Fruit fly (Drosophila melanogaster) whole organism, embryonic: Measurements from ENCODE around the gene CG33986.
A peak's percentile ranks its signal among the peaks of the same experiment; 100 is the strongest.

ENCODE experiments used
- CG1024 ChIP-seq: fragments of 200-800 bp; sonication (Bioruptor generic); IDR thresholded peaks from 2 replicates; pipeline ENCODE4 v1.3.6; 2022; ENCODE audit warnings: missing biosample characterization, missing genetic modification characterization
- CG10431 ChIP-seq: fragments of 200-800 bp; sonication (Bioruptor generic); optimal IDR thresholded peaks from 3 replicates; lab custom pipeline; 2018; ENCODE audit warnings: missing biosample characterization, mild to moderate bottlenecking, missing genetic modification characterization
- CG11504 ChIP-seq: fragments of 200-800 bp; sonication (Bioruptor generic); optimal IDR thresholded peaks from 3 replicates; lab custom pipeline; 2019; ENCODE audit warnings: missing biosample characterization, mild to moderate bottlenecking, missing genetic modification characterization, moderate library complexity
- CG12236 ChIP-seq: fragments of 200-800 bp; sonication (Bioruptor generic); optimal IDR thresholded peaks from 2 replicates; lab custom pipeline; 2016; ENCODE audit warnings: missing biosample characterization, missing genetic modification characterization
- CG14710 ChIP-seq: fragments of 200-800 bp; sonication (Bioruptor generic); optimal IDR thresholded peaks from 3 replicates; lab custom pipeline; 2019; ENCODE audit warnings: missing biosample characterization, mild to moderate bottlenecking, missing genetic modification characterization, moderate library complexity
- CG1529 ChIP-seq: fragments of 200-800 bp; sonication (Bioruptor generic); optimal IDR thresholded peaks from 3 replicates; lab custom pipeline; 2018; ENCODE audit warnings: missing biosample characterization, missing genetic modification characterization
- CG17385 ChIP-seq: fragments of 200-800 bp; sonication (Bioruptor generic); optimal IDR thresholded peaks from 3 replicates; lab custom pipeline; 2018; ENCODE audit warnings: missing biosample characterization, mild to moderate bottlenecking, missing genetic modification characterization
- CG17568 ChIP-seq: fragments of 200-800 bp; sonication (Bioruptor generic); optimal IDR thresholded peaks from 2 replicates; lab custom pipeline; 2018; ENCODE audit warnings: missing biosample characterization, mild to moderate bottlenecking, missing genetic modification characterization, moderate library complexity
- CG18011 ChIP-seq: fragments of 200-800 bp; sonication (Bioruptor generic); optimal IDR thresholded peaks from 2 replicates; lab custom pipeline; 2017; ENCODE audit warnings: missing biosample characterization, missing genetic modification characterization, mild to moderate bottlenecking, moderate library complexity, missing genotype
- CG2875 ChIP-seq: fragments of 200-800 bp; sonication (Bioruptor generic); optimal IDR thresholded peaks from 2 replicates; lab custom pipeline; 2017; ENCODE audit warnings: missing biosample characterization, mild to moderate bottlenecking, missing genetic modification characterization, missing genetic modification reagents
- CG2889 ChIP-seq: fragments of 200-800 bp; sonication (Bioruptor generic); IDR thresholded peaks from 3 replicates; pipeline ENCODE4 v1.3.6; 2022; ENCODE audit warnings: missing biosample characterization, missing genetic modification characterization
- CG31365 ChIP-seq: fragments of 200-800 bp; sonication (Bioruptor generic); optimal IDR thresholded peaks from 2 replicates; lab custom pipeline; 2018; ENCODE audit warnings: missing biosample characterization, mild to moderate bottlenecking, missing genetic modification characterization
- CG3995 ChIP-seq: fragments of 200-800 bp; sonication (Bioruptor generic); optimal IDR thresholded peaks from 3 replicates; lab custom pipeline; 2016; ENCODE audit warnings: missing biosample characterization, missing genetic modification characterization
- CG4730 ChIP-seq: fragments of 200-800 bp; sonication (Bioruptor generic); IDR thresholded peaks from 2 replicates; pipeline ENCODE4 v1.3.6; 2022; ENCODE audit warnings: missing biosample characterization, missing genetic modification characterization
- CG6683 ChIP-seq: fragments of 200-800 bp; sonication (Bioruptor generic); optimal IDR thresholded peaks from 2 replicates; lab custom pipeline; 2017; ENCODE audit warnings: missing biosample characterization, mild to moderate bottlenecking, missing genetic modification characterization, missing genetic modification reagents
- CG6791 ChIP-seq: fragments of 200-800 bp; sonication (Bioruptor generic); IDR thresholded peaks from 3 replicates; pipeline ENCODE4 v1.3.6; 2022; ENCODE audit warnings: missing biosample characterization, missing genetic modification characterization; ENCODE audit not compliant: partially characterized antibody
- CG7745 ChIP-seq: fragments of 200-800 bp; sonication (Bioruptor generic); optimal IDR thresholded peaks from 2 replicates; lab custom pipeline; 2018; ENCODE audit warnings: missing biosample characterization, mild to moderate bottlenecking, missing genetic modification characterization, moderate library complexity
- CG7987 ChIP-seq: fragments of 200-800 bp; sonication (Bioruptor generic); optimal IDR thresholded peaks from 2 replicates; lab custom pipeline; 2018; ENCODE audit warnings: missing biosample characterization, mild to moderate bottlenecking, missing genetic modification characterization, moderate library complexity
- CHES-1-like ChIP-seq: fragments of 200-800 bp; sonication (Bioruptor generic); optimal IDR thresholded peaks from 2 replicates; lab custom pipeline; 2016; ENCODE audit warnings: missing biosample characterization, missing genetic modification characterization
- Chrac-16 ChIP-seq: fragments of 200-800 bp; sonication (Bioruptor generic); optimal IDR thresholded peaks from 3 replicates; lab custom pipeline; 2016; ENCODE audit warnings: missing biosample characterization, missing genetic modification characterization
- D ChIP-seq, 2 experiments: fragments of 200-800 bp in 1 of 2; fragments of >200 bp in 1 of 2; sonication (Bioruptor generic) in 1 of 2; optimal IDR thresholded peaks; 2 replicates in 1 of 2; 3 replicates in 1 of 2; lab custom pipeline; 2017; ENCODE audit warnings: mild to moderate bottlenecking in 1 of 2, missing biosample characterization in 1 of 2, missing genetic modification characterization in 1 of 2, missing genetic modification reagents in 1 of 2
- D19A ChIP-seq: fragments of 200-800 bp; optimal IDR thresholded peaks from 3 replicates; lab custom pipeline; 2019; ENCODE audit warnings: missing biosample characterization, mild to moderate bottlenecking, missing genetic modification characterization, moderate library complexity
- Dll ChIP-seq: fragments of 200-800 bp; sonication (Bioruptor generic); IDR thresholded peaks from 4 replicates; pipeline ENCODE4 v1.3.6; 2022; ENCODE audit warnings: missing biosample characterization, missing genetic modification characterization; ENCODE audit not compliant: partially characterized antibody
- Ets97D ChIP-seq: fragments of 200-800 bp; sonication (Bioruptor generic); optimal IDR thresholded peaks from 3 replicates; lab custom pipeline; 2016; ENCODE audit warnings: missing biosample characterization, missing genetic modification characterization
- Hand ChIP-seq: fragments of 200-800 bp; sonication (Bioruptor generic); optimal IDR thresholded peaks from 2 replicates; lab custom pipeline; 2017; ENCODE audit warnings: mild to moderate bottlenecking, missing biosample characterization, missing genetic modification reagents, missing genetic modification characterization
- HmgZ ChIP-seq: fragments of 200-800 bp; sonication (Bioruptor generic); optimal IDR thresholded peaks from 2 replicates; lab custom pipeline; 2018; ENCODE audit warnings: missing biosample characterization, mild to moderate bottlenecking, missing genetic modification characterization
- Lim3 ChIP-seq: fragments of 200-800 bp; sonication (Bioruptor generic); IDR thresholded peaks from 2 replicates; pipeline ENCODE4 v1.3.6; 2022; ENCODE audit warnings: missing biosample characterization, missing genetic modification characterization
- Med ChIP-seq: fragments of 200-800 bp; sonication (Bioruptor generic); peaks from one replicate; lab custom pipeline; 2016; ENCODE audit warnings: missing biosample characterization, missing genetic modification characterization, mild to moderate bottlenecking, inconsistent platforms, moderate library complexity
- Oaz ChIP-seq: fragments of 200-800 bp; sonication (Bioruptor generic); IDR thresholded peaks from 2 replicates; pipeline ENCODE4 v1.3.6; 2022; ENCODE audit warnings: missing biosample characterization, missing genetic modification characterization
- Six4 ChIP-seq: fragments of 200-800 bp; sonication (Bioruptor generic); optimal IDR thresholded peaks from 2 replicates; lab custom pipeline; 2016; ENCODE audit warnings: missing biosample characterization, missing genetic modification characterization
- Spps ChIP-seq: fragments of 200-800 bp; sonication (Bioruptor generic); optimal IDR thresholded peaks from 2 replicates; lab custom pipeline; 2018; ENCODE audit warnings: missing biosample characterization, mild to moderate bottlenecking, missing genetic modification characterization
- Xbp1 ChIP-seq: fragments of 200-800 bp; sonication (Bioruptor generic); optimal IDR thresholded peaks from 3 replicates; lab custom pipeline; 2016; ENCODE audit warnings: missing biosample characterization, mild to moderate bottlenecking, missing genetic modification characterization
- ac ChIP-seq: fragments of 200-800 bp; sonication (Bioruptor generic); optimal IDR thresholded peaks from 3 replicates; lab custom pipeline; 2017; ENCODE audit warnings: missing biosample characterization, mild to moderate bottlenecking, missing genetic modification characterization
- al ChIP-seq: fragments of 200-800 bp; sonication (Bioruptor generic); IDR thresholded peaks from 2 replicates; pipeline ENCODE4 v1.3.6; 2022; ENCODE audit warnings: missing biosample characterization, missing genetic modification characterization
- ase ChIP-seq: fragments of 200-800 bp; sonication (Bioruptor generic); IDR thresholded peaks from 3 replicates; pipeline ENCODE4 v1.3.6; 2022; ENCODE audit warnings: missing biosample characterization, missing genetic modification characterization
- br ChIP-seq: fragments of >200 bp; optimal IDR thresholded peaks from 2 replicates; lab custom pipeline; 2017
- chif ChIP-seq, 2 experiments: fragments of 200-800 bp; sonication (Bioruptor generic); optimal IDR thresholded peaks; 3 replicates each; lab custom pipeline; 2016; ENCODE audit warnings: missing biosample characterization in 2 of 2, missing genetic modification characterization in 2 of 2
- dati ChIP-seq: fragments of 200-800 bp; sonication (Bioruptor generic); IDR thresholded peaks from 2 replicates; pipeline ENCODE4 v1.3.6; 2022; ENCODE audit warnings: missing biosample characterization, missing genetic modification characterization
- dimm ChIP-seq: fragments of 200-800 bp; sonication (Bioruptor generic); IDR thresholded peaks from 2 replicates; pipeline ENCODE4 v1.3.6; 2022; ENCODE audit warnings: missing biosample characterization, missing genetic modification characterization
- dm ChIP-seq: fragments of 200-800 bp; sonication (Bioruptor generic); optimal IDR thresholded peaks from 3 replicates; lab custom pipeline; 2016; ENCODE audit warnings: missing biosample characterization, missing genetic modification characterization
- org-1 ChIP-seq: fragments of 200-800 bp; sonication (Bioruptor generic); optimal IDR thresholded peaks from 2 replicates; lab custom pipeline; 2017; ENCODE audit warnings: missing biosample characterization, missing genetic modification characterization
- pnt ChIP-seq: fragments of 200-800 bp; sonication (Bioruptor generic); optimal IDR thresholded peaks from 3 replicates; lab custom pipeline; 2016; ENCODE audit warnings: missing biosample characterization, missing genetic modification characterization
- rib ChIP-seq: fragments of 200-800 bp; sonication (Bioruptor generic); IDR thresholded peaks from 2 replicates; pipeline ENCODE4 v1.3.6; 2022; ENCODE audit warnings: missing biosample characterization, missing genetic modification characterization
- tin ChIP-seq: fragments of 200-800 bp; sonication (Bioruptor generic); optimal IDR thresholded peaks from 3 replicates; lab custom pipeline; 2016; ENCODE audit warnings: missing biosample characterization, missing genetic modification characterization
- zf30C ChIP-seq: fragments of 200-800 bp; sonication (Bioruptor generic); optimal IDR thresholded peaks from 3 replicates; lab custom pipeline; 2018; ENCODE audit warnings: missing biosample characterization, mild to moderate bottlenecking, missing genetic modification characterization

The CG33986 gene

DNA sequence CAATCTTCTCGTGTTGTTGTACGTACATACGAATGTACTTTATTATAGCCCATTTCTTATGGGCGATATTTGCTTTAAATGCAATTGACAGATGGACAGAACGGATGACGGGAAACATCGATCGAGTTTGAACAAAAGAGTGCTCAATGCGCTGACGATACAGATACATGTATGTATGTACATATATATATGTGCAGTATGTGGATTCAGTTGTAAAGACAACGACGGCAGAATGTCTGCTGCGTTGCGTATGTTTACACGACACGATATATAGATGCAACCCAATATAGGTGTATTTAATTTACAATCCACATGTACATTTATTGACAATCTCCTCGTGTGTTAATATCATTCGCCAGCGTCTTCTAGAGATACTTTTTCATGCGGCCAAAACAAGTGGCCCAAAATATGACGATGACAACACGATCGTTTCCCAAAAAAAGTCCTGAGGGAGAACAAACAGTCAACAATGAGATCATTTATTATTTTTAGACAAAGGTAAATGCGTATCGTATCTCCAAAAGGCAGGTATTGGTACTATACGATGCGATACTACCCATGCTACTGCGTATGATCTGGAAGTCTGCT is 5.7 kb upstream of the CG33986 start (continued):
- TF ChIP-seq Oaz (no peak), tin (GFP tag; lab: Kevin White, UChicago) (no peak), ase (GFP tag; lab: Robert Waterston, UW) (no peak), CHES-1-like (no peak), CG1529 (GFP tag; lab: Kevin White, UChicago) (no peak), CG2875 (no peak), D (optimal IDR thresholded peaks at IDR 0.05; lab: Kevin White, UChicago) (no peak), D (GFP tag; optimal IDR thresholded peaks at IDR 0.05; lab: Kevin White, UChicago) (peak; percentile 17), Ets97D (GFP tag; lab: Kevin White, UChicago) (no peak), Dll (no peak), CG2889 (GFP tag; lab: Robert Waterston, UW) (no peak), dati (GFP tag; lab: Robert Waterston, UW) (no peak), CG31365 (tag; lab: Kevin White, UChicago) (no peak), Spps (tag; lab: Kevin White, UChicago) (no peak), chif (GFP tag; optimal IDR thresholded peaks at IDR 0.05; lab: Kevin White, UChicago) (no peak), CG14710 (tag; lab: Kevin White, UChicago) (peak; percentile 28), CG17568 (GFP tag; lab: Kevin White, UChicago) (peak; percentile 19), ac (GFP tag; lab: Kevin White, UChicago) (no peak), Hand (no peak), Chrac-16 (GFP tag; lab: Kevin White, UChicago) (no peak), CG3995 (no peak), dm (GFP tag; lab: Kevin White, UChicago) (no peak), CG4730 (GFP tag; lab: Robert Waterston, UW) (no peak), br (lab: Kevin White, UChicago) (no peak), CG1024 (GFP tag; lab: Robert Waterston, UW) (no peak), CG10431 (GFP tag; lab: Kevin White, UChicago) (no peak), CG17385 (GFP tag; lab: Kevin White, UChicago) (no peak), Xbp1 (GFP tag; lab: Kevin White, UChicago) (no peak), CG6791 (no peak), CG7987 (GFP tag; lab: Kevin White, UChicago) (no peak), al (no peak), CG6683 (GFP tag; lab: Kevin White, UChicago) (no peak), zf30C (GFP tag; lab: Kevin White, UChicago) (no peak), rib (GFP tag; lab: Robert Waterston, UW) (no peak)

dm6 chr3L:15530071-15530470 is 5.0 kb upstream of the CG33986 start:
- TF ChIP-seq CG12236 (GFP tag; lab: Kevin White, UChicago) (no peak), HmgZ (tag; lab: Kevin White, UChicago) (no peak), Lim3 (GFP tag; lab: Robert Waterston, UW) (no peak), CG18011 (GFP tag; lab: Kevin White, UChicago) (no peak), D19A (tag; lab: Kevin White, UChicago) (peak; percentile 58), CG11504 (no peak), Med (peak; percentile 66), Six4 (GFP tag; lab: Kevin White, UChicago) (no peak), org-1 (GFP tag; lab: Kevin White, UChicago) (no peak), CG7745 (tag; lab: Kevin White, UChicago) (no peak), pnt (GFP tag; lab: Kevin White, UChicago) (no peak), dimm (GFP tag; lab: Robert Waterston, UW) (no peak)
